Worm (Caenorhabditis elegans) whole organism, L3 larva: ENCODE data around the gene srxa-10.

ENCODE experiments used
- ZK546.5 ChIP-seq: sonication (generic microtip); optimal IDR thresholded peaks from 2 replicates; lab custom pipeline; 2017; ENCODE audit warnings: missing biosample characterization, missing genetic modification characterization
- aly-2 ChIP-seq: fragments of 150-350 bp; optimal IDR thresholded peaks from 2 replicates; lab custom pipeline; 2014; ENCODE audit warnings: missing biosample characterization, missing genetic modification characterization
- ama-1 ChIP-seq: fragments of 150-350 bp; optimal IDR thresholded peaks from 2 replicates; lab custom pipeline; 2018
- ceh-28 ChIP-seq: fragments of 150-350 bp; optimal IDR thresholded peaks from 2 replicates; lab custom pipeline; 2014; ENCODE audit warnings: missing biosample characterization, missing genetic modification reagents, missing genetic modification characterization
- ceh-82 ChIP-seq: fragments of 150-350 bp; optimal IDR thresholded peaks from 2 replicates; lab custom pipeline; 2014; ENCODE audit warnings: missing biosample characterization, missing genetic modification characterization
- ceh-9 ChIP-seq: sonication (generic microtip); optimal IDR thresholded peaks from 2 replicates; lab custom pipeline; 2018; ENCODE audit warnings: missing biosample characterization, missing genetic modification characterization
- egl-27 ChIP-seq: sonication (generic microtip); optimal IDR thresholded peaks from 4 replicates; lab custom pipeline; 2017; ENCODE audit warnings: missing biosample characterization, missing genetic modification reagents, missing genetic modification characterization
- egl-5 ChIP-seq: fragments of 150-350 bp; optimal IDR thresholded peaks from 2 replicates; lab custom pipeline; 2017; ENCODE audit warnings: missing biosample characterization, missing genetic modification reagents, missing genetic modification characterization, inconsistent platforms
- elt-1 ChIP-seq: fragments of 150-350 bp; optimal IDR thresholded peaks from 2 replicates; lab custom pipeline; 2014; ENCODE audit warnings: missing biosample characterization, missing genetic modification characterization
- elt-2 ChIP-seq: sonication (generic microtip); optimal IDR thresholded peaks from 2 replicates; lab custom pipeline; 2016; ENCODE audit warnings: missing genetic modification reagents, mild to moderate bottlenecking, missing genetic modification characterization, missing compliant biosample characterization
- eor-1 ChIP-seq, 2 experiments: fragments of 150-350 bp; optimal IDR thresholded peaks; 2 replicates each; lab custom pipeline; 2014 to 2018; ENCODE audit warnings: missing biosample characterization in 2 of 2, missing genetic modification characterization in 2 of 2
- fkh-10 ChIP-seq: sonication (generic microtip); optimal IDR thresholded peaks from 2 replicates; lab custom pipeline; 2017; ENCODE audit warnings: missing biosample characterization, missing genetic modification reagents, missing genetic modification characterization
- fkh-2 ChIP-seq: fragments of 150-350 bp; optimal IDR thresholded peaks from 2 replicates; lab custom pipeline; 2014; ENCODE audit warnings: missing biosample characterization, missing genetic modification reagents, missing genetic modification characterization
- fos-1 ChIP-seq: fragments of 150-350 bp; optimal IDR thresholded peaks from 2 replicates; lab custom pipeline; 2014; ENCODE audit warnings: missing biosample characterization, missing genetic modification characterization
- hmg-11 ChIP-seq: sonication (generic microtip); optimal IDR thresholded peaks from 2 replicates; lab custom pipeline; 2016; ENCODE audit warnings: missing genetic modification characterization, missing compliant biosample characterization
- jun-1 ChIP-seq: fragments of 150-350 bp; optimal IDR thresholded peaks from 2 replicates; lab custom pipeline; 2014; ENCODE audit warnings: missing biosample characterization, missing genetic modification reagents, missing genetic modification characterization
- lin-15B ChIP-seq: fragments of 150-350 bp; optimal IDR thresholded peaks from 2 replicates; lab custom pipeline; 2014; ENCODE audit warnings: missing biosample characterization, missing genetic modification characterization
- lin-39 ChIP-seq: fragments of 150-350 bp; optimal IDR thresholded peaks from 2 replicates; lab custom pipeline; 2018; ENCODE audit warnings: missing biosample characterization, missing genetic modification reagents, missing genetic modification characterization
- mdl-1 ChIP-seq: fragments of 150-350 bp; optimal IDR thresholded peaks from 2 replicates; lab custom pipeline; 2014; ENCODE audit warnings: missing biosample characterization, missing genetic modification characterization
- mml-1 ChIP-seq: fragments of 150-350 bp; sonication (generic microtip); optimal IDR thresholded peaks from 3 replicates; lab custom pipeline; 2014; ENCODE audit warnings: missing biosample characterization, missing genetic modification characterization
- nfya-1 ChIP-seq: sonication (generic microtip); optimal IDR thresholded peaks from 2 replicates; lab custom pipeline; 2017; ENCODE audit warnings: missing genetic modification characterization, mild to moderate bottlenecking, missing compliant biosample characterization, antibody characterized with exemption, moderate library complexity; ENCODE audit not compliant: insufficient read depth
- nhr-11 ChIP-seq: fragments of 150-350 bp; optimal IDR thresholded peaks from 2 replicates; lab custom pipeline; 2014; ENCODE audit warnings: missing biosample characterization, missing genetic modification characterization
- nhr-28 ChIP-seq: fragments of 150-350 bp; optimal IDR thresholded peaks from 2 replicates; lab custom pipeline; 2014; ENCODE audit warnings: missing biosample characterization, missing genetic modification characterization
- nhr-43 ChIP-seq: sonication (generic microtip); optimal IDR thresholded peaks from 2 replicates; lab custom pipeline; 2016; ENCODE audit warnings: mild to moderate bottlenecking, missing genetic modification characterization, missing compliant biosample characterization; ENCODE audit not compliant: poor library complexity, severe bottlenecking
- nhr-67 ChIP-seq: fragments of 150-350 bp; optimal IDR thresholded peaks from 2 replicates; lab custom pipeline; 2014; ENCODE audit warnings: missing biosample characterization, missing genetic modification characterization
- nhr-76 ChIP-seq: fragments of 150-350 bp; sonication (generic microtip); optimal IDR thresholded peaks from 5 replicates; lab custom pipeline; 2014; ENCODE audit warnings: missing biosample characterization, missing genetic modification characterization
- nhr-77 ChIP-seq: fragments of 150-350 bp; optimal IDR thresholded peaks from 2 replicates; lab custom pipeline; 2014; ENCODE audit warnings: missing biosample characterization, missing genetic modification characterization
- sea-2 ChIP-seq: fragments of 150-350 bp; sonication (generic microtip); optimal IDR thresholded peaks from 4 replicates; lab custom pipeline; 2014; ENCODE audit warnings: missing biosample characterization, missing genetic modification reagents, missing genetic modification characterization
- skn-1 ChIP-seq: fragments of 150-350 bp; optimal IDR thresholded peaks from 2 replicates; lab custom pipeline; 2014; ENCODE audit warnings: missing biosample characterization, missing genetic modification characterization
- snpc-4 ChIP-seq: fragments of 150-350 bp; optimal IDR thresholded peaks from 2 replicates; lab custom pipeline; 2014; ENCODE audit warnings: missing biosample characterization, missing genetic modification characterization
- tbx-2 ChIP-seq: sonication (generic microtip); optimal IDR thresholded peaks from 2 replicates; lab custom pipeline; 2016; ENCODE audit warnings: mild to moderate bottlenecking, missing genetic modification characterization, missing compliant biosample characterization
- unc-39 ChIP-seq: sonication (generic microtip); optimal IDR thresholded peaks from 4 replicates; lab custom pipeline; 2017; ENCODE audit warnings: missing biosample characterization, missing genetic modification characterization
- zag-1 ChIP-seq: fragments of 150-350 bp; optimal IDR thresholded peaks from 2 replicates; lab custom pipeline; 2014; ENCODE audit warnings: missing biosample characterization, missing genetic modification characterization
- ztf-11 ChIP-seq: fragments of 150-350 bp; optimal IDR thresholded peaks from 2 replicates; lab custom pipeline; 2014; ENCODE audit warnings: missing biosample characterization, missing genetic modification characterization
- ztf-4 ChIP-seq: fragments of 150-350 bp; optimal IDR thresholded peaks from 2 replicates; lab custom pipeline; 2014; ENCODE audit warnings: missing biosample characterization, missing genetic modification characterization

srxa-10 gene

ce11 chrIII:9764718-9765117 lies 31.6 kb downstream of the srxa-10 start:
- TF ChIP-seq nhr-11 (tag; lab: Kevin White, UChicago) = no peak
- TF ChIP-seq hmg-11 (tag; lab: Kevin White, UChicago) = peak; percentile 10
- no peak for TF ChIP-seq eor-1 (tag; optimal IDR thresholded peaks at IDR 0.05; lab: Kevin White, UChicago)
- TF ChIP-seq sea-2 (GFP tag; lab: Kevin White, UChicago) = no peak
- peak; percentile 29 for TF ChIP-seq ama-1 (lab: Kevin White, UChicago)
- peak; percentile 1 for TF ChIP-seq lin-39 (tag; lab: Kevin White, UChicago)
- no peak for TF ChIP-seq ZK546.5 (tag; lab: Kevin White, UChicago)
- TF ChIP-seq aly-2 (tag; lab: Kevin White, UChicago) = no peak
- no peak for TF ChIP-seq nhr-76

ce11 chrIII:9762093-9762748 lies 34.1 kb downstream of the srxa-10 start, which contains the start of gene gcc-2:
TSS of gene gcc-2 (minus strand) at chrIII:9762143.
- TF ChIP-seq ztf-4 (tag; lab: Kevin White, UChicago) = no peak

- TF ChIP-seq nhr-77 (tag; lab: Kevin White, UChicago) = no peak
- TF ChIP-seq zag-1 (tag; lab: Kevin White, UChicago) = no peak
- no peak for TF ChIP-seq ama-1 (lab: Kevin White, UChicago)
- TF ChIP-seq snpc-4 (tag; lab: Kevin White, UChicago) = no peak
- no peak for TF ChIP-seq ceh-82 (tag; lab: Kevin White, UChicago)
- no peak for TF ChIP-seq ztf-11 (tag; lab: Kevin White, UChicago)
- TF ChIP-seq skn-1 (tag; lab: Kevin White, UChicago) = no peak
- no peak for TF ChIP-seq unc-39 (tag; lab: Kevin White, UChicago)
- no peak for TF ChIP-seq nhr-28 (tag; lab: Kevin White, UChicago)
- TF ChIP-seq fkh-2 (tag; lab: Kevin White, UChicago) = no peak
- no peak for TF ChIP-seq fkh-10 (GFP tag; lab: Kevin White, UChicago)
- no peak for TF ChIP-seq nfya-1 (tag; lab: Kevin White, UChicago)
- TF ChIP-seq lin-39 (tag; lab: Kevin White, UChicago) = no peak
- TF ChIP-seq elt-2 (tag; lab: Kevin White, UChicago) = no peak
- TF ChIP-seq ZK546.5 (tag; lab: Kevin White, UChicago) = no peak
- TF ChIP-seq mml-1 (tag; lab: Kevin White, UChicago) = no peak
- no peak for TF ChIP-seq nhr-43 (tag; lab: Kevin White, UChicago)
- no peak for TF ChIP-seq fos-1
- TF ChIP-seq tbx-2 = no peak
Measured at ce11 chrIII:9760184-9760583, 36.2 kb downstream of the srxa-10 start.

- TF ChIP-seq jun-1 (tag; lab: Kevin White, UChicago) = no peak
- no peak for TF ChIP-seq ceh-28
- TF ChIP-seq lin-15B (tag; lab: Kevin White, UChicago) = no peak
- no peak for TF ChIP-seq fos-1
- no peak for TF ChIP-seq egl-5 (tag; lab: Kevin White, UChicago)
- TF ChIP-seq nhr-11 (tag; lab: Kevin White, UChicago) = no peak
- no peak for TF ChIP-seq ztf-11 (tag; lab: Kevin White, UChicago)
- no peak for TF ChIP-seq ceh-82 (tag; lab: Kevin White, UChicago)
- TF ChIP-seq ama-1 (lab: Kevin White, UChicago) = no peak
- no peak for TF ChIP-seq mdl-1 (tag; lab: Kevin White, UChicago)
- TF ChIP-seq egl-27 (tag; lab: Kevin White, UChicago) = no peak
- TF ChIP-seq ceh-9 (tag; lab: Kevin White, UChicago) = no peak
- TF ChIP-seq elt-1 = no peak
- no peak for TF ChIP-seq elt-2 (tag; lab: Kevin White, UChicago)
- TF ChIP-seq ztf-4 (tag; lab: Kevin White, UChicago) = no peak
- TF ChIP-seq nhr-67 (tag; lab: Kevin White, UChicago) = no peak
- no peak for TF ChIP-seq skn-1 (tag; lab: Kevin White, UChicago)
- TF ChIP-seq ZK546.5 (tag; lab: Kevin White, UChicago) = no peak
Measured at ce11 chrIII:9758848-9759247, 37.5 kb downstream of the srxa-10 start, which contains the start of gene rmd-1. TSS of gene rmd-1 (plus strand) at chrIII:9759094.
